Fruit fly (Drosophila melanogaster) whole organism, prepupa: ENCODE measurements around the gene mRpL51.
A peak's percentile ranks its signal among the peaks of the same experiment; 100 is the strongest.

Experiments used
- CG10631 ChIP-seq: fragments of 200-800 bp; sonication (Bioruptor generic); optimal IDR thresholded peaks from 2 replicates; lab custom pipeline; 2016; ENCODE audit warnings: missing biosample characterization, missing genetic modification characterization
- CG11294 ChIP-seq: fragments of 200-800 bp; sonication (Bioruptor generic); IDR thresholded peaks from 2 replicates; pipeline ENCODE4 v1.3.6; 2022; ENCODE audit warnings: missing biosample characterization, missing genetic modification characterization
- CG11762 ChIP-seq: fragments of 200-800 bp; sonication (Bioruptor generic); optimal IDR thresholded peaks from 3 replicates; lab custom pipeline; 2016; ENCODE audit warnings: missing biosample characterization, missing genetic modification characterization; ENCODE audit not compliant: insufficient read depth
- CG15336 ChIP-seq: fragments of 200-800 bp; sonication (Bioruptor generic); IDR thresholded peaks from 2 replicates; pipeline ENCODE4 v1.3.6; 2022; ENCODE audit warnings: missing biosample characterization, missing genetic modification characterization
- CG1621 ChIP-seq: fragments of 200-800 bp; sonication (Bioruptor generic); optimal IDR thresholded peaks from 3 replicates; lab custom pipeline; 2018; ENCODE audit warnings: missing biosample characterization, mild to moderate bottlenecking, missing genetic modification characterization
- CG16779 ChIP-seq: fragments of 200-800 bp; sonication (Bioruptor generic); optimal IDR thresholded peaks from 3 replicates; lab custom pipeline; 2017; ENCODE audit warnings: missing biosample characterization, mild to moderate bottlenecking, missing genetic modification characterization
- CG3032 ChIP-seq: fragments of 200-800 bp; optimal IDR thresholded peaks from 2 replicates; lab custom pipeline; 2019; ENCODE audit warnings: missing biosample characterization, mild to moderate bottlenecking, missing genetic modification characterization, moderate library complexity
- CG34406 ChIP-seq: fragments of 200-800 bp; sonication (Bioruptor generic); optimal IDR thresholded peaks from 3 replicates; lab custom pipeline; 2016; ENCODE audit warnings: missing biosample characterization, missing genetic modification characterization
- CG4318 ChIP-seq: fragments of 200-800 bp; sonication (Bioruptor generic); optimal IDR thresholded peaks from 3 replicates; lab custom pipeline; 2017; ENCODE audit warnings: missing biosample characterization, mild to moderate bottlenecking, missing genetic modification characterization
- CG6163 ChIP-seq: fragments of 200-800 bp; sonication (Bioruptor generic); IDR thresholded peaks from 3 replicates; pipeline ENCODE4 v1.3.6; 2022; ENCODE audit warnings: missing biosample characterization, missing genetic modification characterization
- CG6276 ChIP-seq: fragments of 200-800 bp; sonication (Bioruptor generic); optimal IDR thresholded peaks from 2 replicates; lab custom pipeline; 2017; ENCODE audit warnings: missing biosample characterization, mild to moderate bottlenecking, missing genetic modification characterization
- CG6792 ChIP-seq: fragments of 200-800 bp; sonication (Bioruptor generic); optimal IDR thresholded peaks from 3 replicates; lab custom pipeline; 2016; ENCODE audit warnings: missing biosample characterization, missing genetic modification characterization
- CG6808 ChIP-seq: fragments of 200-800 bp; sonication (Bioruptor generic); optimal IDR thresholded peaks from 3 replicates; lab custom pipeline; 2017; ENCODE audit warnings: missing biosample characterization, missing genetic modification characterization, mild to moderate bottlenecking, moderate library complexity, missing genetic modification reagents
- CG6854 ChIP-seq: fragments of 200-800 bp; sonication (Bioruptor generic); optimal IDR thresholded peaks from 2 replicates; lab custom pipeline; 2017; ENCODE audit warnings: missing biosample characterization, mild to moderate bottlenecking, missing genetic modification characterization
- CG7368 ChIP-seq: fragments of 200-800 bp; sonication (Bioruptor generic); optimal IDR thresholded peaks from 3 replicates; lab custom pipeline; 2016; ENCODE audit warnings: missing biosample characterization, missing genetic modification characterization
- CG8119 ChIP-seq: fragments of 200-800 bp; sonication (Bioruptor generic); IDR thresholded peaks from 3 replicates; pipeline ENCODE4 v1.3.6; 2022; ENCODE audit warnings: missing biosample characterization, missing genetic modification characterization
- CG8319 ChIP-seq: fragments of 200-800 bp; sonication (Bioruptor generic); optimal IDR thresholded peaks from 3 replicates; lab custom pipeline; 2016; ENCODE audit warnings: missing biosample characterization, missing genetic modification characterization
- CG8632 ChIP-seq: fragments of 200-800 bp; sonication (Bioruptor generic); optimal IDR thresholded peaks from 3 replicates; lab custom pipeline; 2016; ENCODE audit warnings: missing biosample characterization, missing genetic modification characterization
- Eip75B ChIP-seq: fragments of 200-800 bp; sonication (Bioruptor generic); optimal IDR thresholded peaks from 3 replicates; lab custom pipeline; 2016; ENCODE audit warnings: missing biosample characterization, missing genetic modification characterization
- Eip78C ChIP-seq: fragments of 200-800 bp; sonication (Bioruptor generic); peaks from one replicate; lab custom pipeline; 2016; ENCODE audit warnings: missing biosample characterization, missing genetic modification characterization
- Ets21C ChIP-seq: fragments of 200-800 bp; sonication (Bioruptor generic); optimal IDR thresholded peaks from 3 replicates; lab custom pipeline; 2016; ENCODE audit warnings: missing biosample characterization, missing genetic modification characterization
- Ets96B ChIP-seq: fragments of 200-800 bp; optimal IDR thresholded peaks from 2 replicates; lab custom pipeline; 2019; ENCODE audit warnings: missing biosample characterization, mild to moderate bottlenecking, missing genetic modification characterization, moderate library complexity
- Gug ChIP-seq: fragments of 200-800 bp; sonication (Bioruptor generic); IDR thresholded peaks from 2 replicates; pipeline ENCODE4 v1.3.6; 2022; ENCODE audit warnings: missing biosample characterization, missing genetic modification characterization
- Hr38 ChIP-seq: sonication (Bioruptor generic); optimal IDR thresholded peaks from 2 replicates; lab custom pipeline; 2016; ENCODE audit warnings: missing biosample characterization, missing genetic modification characterization
- Hr39 ChIP-seq: fragments of 200-800 bp; sonication (Bioruptor generic); optimal IDR thresholded peaks from 2 replicates; lab custom pipeline; 2016; ENCODE audit warnings: missing biosample characterization, missing genetic modification characterization
- Hr4 ChIP-seq: fragments of 200-800 bp; sonication (Bioruptor generic); optimal IDR thresholded peaks from 3 replicates; lab custom pipeline; 2016; ENCODE audit warnings: missing biosample characterization, missing genetic modification characterization
- Lpt ChIP-seq: fragments of 200-800 bp; sonication (Bioruptor generic); optimal IDR thresholded peaks from 3 replicates; lab custom pipeline; 2016; ENCODE audit warnings: missing biosample characterization, missing genetic modification characterization
- Met ChIP-seq: fragments of 200-800 bp; sonication (Bioruptor generic); optimal IDR thresholded peaks from 3 replicates; lab custom pipeline; 2016; ENCODE audit warnings: missing biosample characterization, missing genetic modification characterization
- Sox14 ChIP-seq: fragments of 200-800 bp; sonication (Bioruptor generic); optimal IDR thresholded peaks from 3 replicates; lab custom pipeline; 2016; ENCODE audit warnings: missing biosample characterization, missing genetic modification characterization
- Sox15 ChIP-seq: fragments of 200-800 bp; sonication (Bioruptor generic); optimal IDR thresholded peaks from 3 replicates; lab custom pipeline; 2016; ENCODE audit warnings: missing biosample characterization, missing genetic modification characterization
- achi ChIP-seq: fragments of 200-800 bp; sonication (Bioruptor generic); optimal IDR thresholded peaks from 3 replicates; lab custom pipeline; 2016; ENCODE audit warnings: missing biosample characterization, missing genetic modification characterization
- acj6 ChIP-seq: fragments of 200-800 bp; sonication (Bioruptor generic); optimal IDR thresholded peaks from 3 replicates; lab custom pipeline; 2016; ENCODE audit warnings: missing biosample characterization, missing genetic modification characterization
- dsx ChIP-seq: fragments of 200-800 bp; optimal IDR thresholded peaks from 3 replicates; lab custom pipeline; 2019; ENCODE audit warnings: missing biosample characterization, mild to moderate bottlenecking, missing genetic modification characterization, moderate library complexity; ENCODE audit not compliant: poor library complexity, severe bottlenecking
- eg ChIP-seq: fragments of 200-800 bp; sonication (Bioruptor generic); IDR thresholded peaks from 3 replicates; pipeline ENCODE4 v1.3.6; 2022; ENCODE audit warnings: missing biosample characterization, missing genetic modification characterization
- esn ChIP-seq: fragments of 200-800 bp; sonication (Bioruptor generic); optimal IDR thresholded peaks from 2 replicates; lab custom pipeline; 2016; ENCODE audit warnings: missing biosample characterization, mild to moderate bottlenecking, missing genetic modification characterization, moderate library complexity
- fd59A ChIP-seq: fragments of 200-800 bp; sonication (Bioruptor generic); optimal IDR thresholded peaks from 2 replicates; lab custom pipeline; 2017; ENCODE audit warnings: missing biosample characterization, mild to moderate bottlenecking, missing genetic modification characterization, missing genetic modification reagents
- fd85E ChIP-seq: fragments of 200-800 bp; sonication (Bioruptor generic); optimal IDR thresholded peaks from 3 replicates; lab custom pipeline; 2016; ENCODE audit warnings: missing biosample characterization, missing genetic modification characterization
- fkh ChIP-seq: fragments of 200-800 bp; sonication (Bioruptor generic); optimal IDR thresholded peaks from 3 replicates; lab custom pipeline; 2017; ENCODE audit warnings: missing biosample characterization, mild to moderate bottlenecking, missing genetic modification characterization, moderate library complexity
- net ChIP-seq: fragments of 200-800 bp; sonication (Bioruptor generic); optimal IDR thresholded peaks from 3 replicates; lab custom pipeline; 2016; ENCODE audit warnings: missing biosample characterization, missing genetic modification characterization
- salr ChIP-seq, 2 experiments: fragments of 200-800 bp; sonication (Bioruptor generic); optimal IDR thresholded peaks; 3 replicates each; lab custom pipeline; 2016 to 2018; ENCODE audit warnings: missing biosample characterization in 2 of 2, missing genetic modification characterization in 2 of 2, mild to moderate bottlenecking in 1 of 2
- spab ChIP-seq: fragments of 200-800 bp; sonication (Bioruptor generic); optimal IDR thresholded peaks from 2 replicates; lab custom pipeline; 2017; ENCODE audit warnings: missing biosample characterization, mild to moderate bottlenecking, missing genetic modification characterization, missing genetic modification reagents
- ss ChIP-seq, 2 experiments: fragments of 200-800 bp; sonication (Bioruptor generic); optimal IDR thresholded peaks; 2 replicates in 1 of 2; 3 replicates in 1 of 2; lab custom pipeline; 2017 to 2018; ENCODE audit warnings: mild to moderate bottlenecking in 2 of 2, missing biosample characterization in 2 of 2, missing genetic modification characterization in 2 of 2, moderate library complexity in 1 of 2
- svp ChIP-seq: fragments of 200-800 bp; sonication (Bioruptor generic); peaks from one replicate; lab custom pipeline; 2016; ENCODE audit warnings: missing biosample characterization, missing genetic modification characterization
- topi ChIP-seq: fragments of 200-800 bp; sonication (Bioruptor generic); optimal IDR thresholded peaks from 3 replicates; lab custom pipeline; 2016; ENCODE audit warnings: missing biosample characterization, missing genetic modification characterization
- vri ChIP-seq: fragments of 200-800 bp; sonication (Bioruptor generic); optimal IDR thresholded peaks from 3 replicates; lab custom pipeline; 2016; ENCODE audit warnings: missing biosample characterization, mild to moderate bottlenecking, missing genetic modification characterization

The mRpL51 gene

DNA sequence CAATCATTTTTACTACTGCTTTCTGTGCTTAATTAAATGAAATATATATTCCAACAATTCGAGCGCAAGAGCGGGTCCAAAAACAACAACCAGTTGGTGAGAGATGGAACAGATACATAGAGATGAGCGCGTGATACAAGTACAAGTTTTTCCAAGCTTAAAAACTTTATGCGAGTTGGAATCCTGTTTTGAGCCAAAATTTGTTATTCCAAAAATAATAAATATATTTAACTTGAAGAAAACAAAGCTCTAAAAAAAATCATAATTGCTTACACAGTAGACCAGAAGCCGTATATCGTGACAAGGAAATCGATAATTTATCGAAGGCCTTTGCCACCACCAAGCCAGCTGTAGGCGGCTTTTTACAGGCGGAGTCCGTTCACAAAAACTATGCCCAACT lies 2.4 kb downstream of the mRpL51 start, which contains the start of the genes CG13097 and PIG-U (continued):
- TF ChIP-seq CG8632 (GFP tag; lab: Kevin White, UChicago) (no peak), CG10631 (GFP tag; lab: Kevin White, UChicago) (peak; percentile 87), Ets96B (tag; lab: Kevin White, UChicago) (peak; percentile 66), Hr38 (GFP tag; lab: Kevin White, UChicago) (no peak), Gug (GFP tag; lab: Robert Waterston, UW) (peak; percentile 70), eg (peak; percentile 62), Ets21C (GFP tag; lab: Kevin White, UChicago) (no peak), Sox14 (GFP tag; lab: Kevin White, UChicago) (no peak), CG6163 (GFP tag; lab: Robert Waterston, UW) (no peak; the same call in 1 of the 3 replicates), ss (GFP tag; optimal IDR thresholded peaks at IDR 0.05; lab: Kevin White, UChicago) (no peak), CG15336 (GFP tag; lab: Robert Waterston, UW) (no peak; the same call in 1 of the 2 replicates), vri (GFP tag; lab: Kevin White, UChicago) (no peak), Hr4 (GFP tag; lab: Kevin White, UChicago) (no peak), CG16779 (tag; lab: Kevin White, UChicago) (no peak), Hr39 (GFP tag; lab: Kevin White, UChicago) (peak; percentile 84), Eip78C (peak; percentile 94), topi (GFP tag; lab: Kevin White, UChicago) (peak; percentile 84), fkh (GFP tag; lab: Kevin White, UChicago) (peak; percentile 79), esn (GFP tag; lab: Kevin White, UChicago) (peak; percentile 90), CG6276 (GFP tag; lab: Kevin White, UChicago) (no peak), CG8119 (no peak; the same call in 2 of the 3 replicates), CG11294 (GFP tag; lab: Robert Waterston, UW) (peak; percentile 42; the same call in 1 of the 2 replicates), CG3032 (peak; percentile 78), salr (GFP tag; optimal IDR thresholded peaks at IDR 0.05; lab: Kevin White, UChicago) (no peak), achi (GFP tag; lab: Kevin White, UChicago) (peak; percentile 82), CG4318 (no peak), svp (GFP tag; lab: Kevin White, UChicago) (no peak), CG1621 (tag; lab: Kevin White, UChicago) (no peak), net (no peak), CG6854 (GFP tag; lab: Kevin White, UChicago) (no peak), Lpt (GFP tag; lab: Kevin White, UChicago) (peak; percentile 36), CG8319 (GFP tag; lab: Kevin White, UChicago) (peak; percentile 62), acj6 (GFP tag; lab: Kevin White, UChicago) (peak; percentile 86), fd85E (GFP tag; lab: Kevin White, UChicago) (no peak), Met (peak; percentile 86), CG11762 (GFP tag; lab: Kevin White, UChicago) (peak; percentile 68), spab (GFP tag; lab: Kevin White, UChicago) (no peak), CG6792 (GFP tag; lab: Kevin White, UChicago) (peak; percentile 72)
- TF ChIP-seq, all 60 proteins: peak for 28

- TF ChIP-seq Sox15 (GFP tag; lab: Kevin White, UChicago) (no peak), CG34406 (no peak), Ets96B (tag; lab: Kevin White, UChicago) (no peak), CG7368 (GFP tag; lab: Kevin White, UChicago) (no peak), CG8119 (no peak), Eip75B (GFP tag; lab: Kevin White, UChicago) (no peak), dsx (GFP tag; lab: Kevin White, UChicago) (no peak), Ets21C (GFP tag; lab: Kevin White, UChicago) (no peak), fd59A (GFP tag; lab: Kevin White, UChicago) (no peak), topi (GFP tag; lab: Kevin White, UChicago) (no peak), spab (GFP tag; lab: Kevin White, UChicago) (no peak), CG11762 (GFP tag; lab: Kevin White, UChicago) (no peak), fd85E (GFP tag; lab: Kevin White, UChicago) (no peak), Hr38 (GFP tag; lab: Kevin White, UChicago) (no peak), CG6808 (GFP tag; lab: Kevin White, UChicago) (no peak), CG3032 (no peak), CG4318 (no peak), fkh (GFP tag; lab: Kevin White, UChicago) (no peak)
These were observed 5.5 kb downstream of the mRpL51 start, which contains the start of gene CG13096 for dm6 chr2L:8511723-8512122. Gene CG13096, minus strand, starts transcription at chr2L:8511866.
